Worm (Caenorhabditis elegans): ENCODE data around the gene F28C1.3.

The F28C1.3 gene

DNA sequence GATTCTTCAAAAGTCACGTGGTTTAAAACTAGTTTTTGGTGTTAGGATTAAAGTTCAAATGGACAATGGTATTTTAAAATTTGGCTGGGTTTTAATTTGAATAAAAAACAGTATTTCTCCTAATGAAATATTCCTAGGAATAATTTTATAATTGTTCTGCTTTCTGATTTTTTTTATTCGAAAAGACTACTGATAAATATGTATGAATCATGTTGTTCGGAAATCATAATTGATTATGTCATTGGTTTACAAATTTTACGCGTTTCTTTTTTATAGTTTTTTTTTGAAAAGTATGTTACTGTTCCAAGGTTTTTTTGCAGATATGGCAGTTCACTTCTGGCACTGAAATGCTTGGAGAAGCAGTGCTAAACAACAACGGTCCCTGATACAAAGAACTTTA lies at the start of gene F28C1.3:
Gene F28C1.3, plus strand, starts transcription at position 301 of the 400 bp plus-strand sequence.
- TF ChIP-seq elt-2 (tag; optimal IDR thresholded peaks at IDR 0.05) (no peak), ceh-28 (tag; optimal IDR thresholded peaks at IDR 0.05) (no peak), nhr-25 (tag; optimal IDR thresholded peaks at IDR 0.05) (no peak), jun-1 (tag; optimal IDR thresholded peaks at IDR 0.05) (no peak), nhr-12 (tag; optimal IDR thresholded peaks at IDR 0.05) (no peak), lsy-12 (tag; optimal IDR thresholded peaks at IDR 0.05) (no peak), nhr-67 (tag; optimal IDR thresholded peaks at IDR 0.05) (no peak), fkh-2 (tag; optimal IDR thresholded peaks at IDR 0.05) (no peak), ZK546.5 (tag; optimal IDR thresholded peaks at IDR 0.05) (no peak), unc-62 (GFP tag; optimal IDR thresholded peaks at IDR 0.05) (no peak), mml-1 (tag; optimal IDR thresholded peaks at IDR 0.05) (no peak), mdl-1 (tag; optimal IDR thresholded peaks at IDR 0.05) (no peak), elt-1 (tag; optimal IDR thresholded peaks at IDR 0.05) (no peak), lin-15B (tag; optimal IDR thresholded peaks at IDR 0.05) (no peak), fkh-10 (GFP tag; optimal IDR thresholded peaks at IDR 0.05) (no peak), unc-39 (tag; optimal IDR thresholded peaks at IDR 0.05) (no peak), pha-4 (tag; optimal IDR thresholded peaks at IDR 0.05) (no peak)

DNA sequence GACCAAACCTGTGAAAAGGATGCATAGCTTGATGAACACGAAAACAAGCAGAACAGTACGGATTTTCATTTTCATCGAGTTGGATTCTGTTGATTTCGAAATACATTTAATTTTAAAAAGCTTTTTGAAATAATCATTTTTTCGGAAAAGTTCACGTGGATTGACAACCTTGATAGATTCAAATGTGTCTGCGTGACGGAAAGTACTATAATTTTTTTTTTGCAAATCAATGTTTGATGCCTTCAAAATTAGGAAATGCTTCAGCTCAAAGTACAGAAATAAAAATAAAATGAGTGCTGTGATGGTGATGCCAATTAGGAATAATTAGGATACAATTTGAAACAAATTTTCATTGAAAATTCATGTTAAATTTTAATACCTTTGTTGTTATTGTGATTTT lies 47.6 kb upstream of the F28C1.3 start, which contains the start of gene C54D10.4:
Gene C54D10.4, minus strand, starts transcription at position 101 of the 400 bp plus-strand sequence.
- TF ChIP-seq lsy-12 (tag; optimal IDR thresholded peaks at IDR 0.05) (no peak), jun-1 (tag; optimal IDR thresholded peaks at IDR 0.05) (no peak), elt-2 (tag; optimal IDR thresholded peaks at IDR 0.05) (no peak), zag-1 (tag; optimal IDR thresholded peaks at IDR 0.05) (no peak), tbx-2 (tag; optimal IDR thresholded peaks at IDR 0.05) (no peak), nhr-237 (tag; optimal IDR thresholded peaks at IDR 0.05) (no peak), hmg-11 (tag; optimal IDR thresholded peaks at IDR 0.05) (no peak), egl-27 (tag; optimal IDR thresholded peaks at IDR 0.05) (no peak), snpc-4 (tag; optimal IDR thresholded peaks at IDR 0.05) (no peak), nhr-76 (tag; optimal IDR thresholded peaks at IDR 0.05) (no peak), nhr-43 (tag; optimal IDR thresholded peaks at IDR 0.05; ENCODE audit: poor library complexity, severe bottlenecking) (no peak), fkh-10 (GFP tag; optimal IDR thresholded peaks at IDR 0.05) (no peak), ztf-11 (tag; optimal IDR thresholded peaks at IDR 0.05) (no peak), elt-3 (tag; optimal IDR thresholded peaks at IDR 0.05) (no peak), mml-1 (tag; optimal IDR thresholded peaks at IDR 0.05) (no peak), unc-39 (tag; optimal IDR thresholded peaks at IDR 0.05) (no peak), nhr-11 (tag; optimal IDR thresholded peaks at IDR 0.05) (no peak), nhr-12 (tag; optimal IDR thresholded peaks at IDR 0.05) (no peak)

DNA sequence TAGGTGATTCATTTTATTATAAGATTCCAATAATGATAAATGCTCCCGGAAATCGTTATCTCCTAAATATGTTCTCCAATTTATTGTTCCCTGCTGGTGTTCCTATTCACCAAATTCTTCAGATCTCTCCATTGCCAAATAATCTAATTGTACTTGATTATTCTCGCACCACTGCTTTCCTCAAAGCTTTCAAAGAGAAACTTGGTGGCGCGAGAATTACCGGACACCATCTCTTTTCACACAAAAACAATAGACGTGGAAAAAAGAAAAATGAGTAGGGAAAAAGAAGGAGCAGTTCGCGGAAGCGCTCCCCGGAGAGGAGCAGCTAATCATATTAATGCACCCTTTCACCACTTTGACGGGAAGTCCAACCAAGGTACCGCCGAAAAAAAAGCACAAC lies 47.1 kb upstream of the F28C1.3 start:
- TF ChIP-seq unc-62 (GFP tag; optimal IDR thresholded peaks at IDR 0.05): no peak
- TF ChIP-seq nhr-12 (tag; optimal IDR thresholded peaks at IDR 0.05): no peak
- TF ChIP-seq fkh-2 (tag; optimal IDR thresholded peaks at IDR 0.05): no peak
- no peak for TF ChIP-seq elt-2 (tag; optimal IDR thresholded peaks at IDR 0.05)
- TF ChIP-seq lsy-12 (tag; optimal IDR thresholded peaks at IDR 0.05): no peak
- TF ChIP-seq nhr-67 (tag; optimal IDR thresholded peaks at IDR 0.05): no peak
- TF ChIP-seq sea-2 (GFP tag; optimal IDR thresholded peaks at IDR 0.05): no peak
- no peak for TF ChIP-seq fos-1 (tag; optimal IDR thresholded peaks at IDR 0.05)
- TF ChIP-seq daf-12 (tag; optimal IDR thresholded peaks at IDR 0.05): no peak
- TF ChIP-seq aly-2 (tag; optimal IDR thresholded peaks at IDR 0.05): no peak
- no peak for TF ChIP-seq nhr-28 (tag; optimal IDR thresholded peaks at IDR 0.05)
- TF ChIP-seq nhr-23 (tag; optimal IDR thresholded peaks at IDR 0.05): no peak
- TF ChIP-seq skn-1 (tag; optimal IDR thresholded peaks at IDR 0.05): no peak

DNA sequence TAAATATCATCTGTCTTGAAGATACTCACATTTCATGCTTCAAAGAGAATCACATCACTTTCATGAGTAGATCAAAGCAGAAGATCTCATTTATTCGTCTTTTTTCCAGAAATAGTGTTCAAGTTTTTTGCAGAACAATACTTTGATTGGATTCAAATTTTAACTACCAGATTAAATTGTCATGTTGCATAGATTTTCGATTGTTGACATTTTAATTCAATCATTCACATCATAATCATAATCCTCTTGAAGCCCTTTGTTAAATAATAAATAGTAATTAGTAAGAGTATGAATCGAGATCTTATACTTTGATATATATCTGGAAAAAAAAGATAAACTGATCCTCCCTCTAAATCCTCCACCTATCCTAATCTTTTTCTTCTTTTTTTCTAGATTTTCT lies 40.6 kb upstream of the F28C1.3 start:
- TF ChIP-seq lin-39 (tag; optimal IDR thresholded peaks at IDR 0.05) (no peak), nhr-25 (tag; optimal IDR thresholded peaks at IDR 0.05) (no peak), nhr-28 (tag; optimal IDR thresholded peaks at IDR 0.05) (no peak), ceh-9 (tag; optimal IDR thresholded peaks at IDR 0.05) (no peak), aly-2 (tag; optimal IDR thresholded peaks at IDR 0.05) (no peak), lin-15B (tag; optimal IDR thresholded peaks at IDR 0.05) (no peak), nhr-43 (tag; optimal IDR thresholded peaks at IDR 0.05; ENCODE audit: poor library complexity, severe bottlenecking) (no peak), fkh-10 (GFP tag; optimal IDR thresholded peaks at IDR 0.05) (no peak), elt-3 (tag; optimal IDR thresholded peaks at IDR 0.05) (no peak), tbx-2 (tag; optimal IDR thresholded peaks at IDR 0.05) (no peak), hmg-11 (tag; optimal IDR thresholded peaks at IDR 0.05) (no peak), nhr-76 (tag; optimal IDR thresholded peaks at IDR 0.05) (no peak), elt-1 (tag; optimal IDR thresholded peaks at IDR 0.05) (no peak), ceh-82 (tag; optimal IDR thresholded peaks at IDR 0.05) (no peak), eor-1 (tag; optimal IDR thresholded peaks at IDR 0.05) (no peak), zag-1 (tag; optimal IDR thresholded peaks at IDR 0.05) (no peak)
